Fruit fly (Drosophila melanogaster) whole organism: ENCODE results near the gene CG31244.

Experiments
- Dll ChIP-seq: fragments of >200 bp; optimal IDR thresholded peaks from 2 replicates; lab custom pipeline; 2017
- EcR ChIP-seq, 2 experiments: fragments of >200 bp; optimal IDR thresholded peaks; 2 replicates each; lab custom pipeline; 2017; ENCODE audit warnings: missing biosample characterization in 2 of 2, missing genetic modification characterization in 2 of 2, missing genetic modification reagents in 2 of 2

- TF ChIP-seq EcR (GFP tag; optimal IDR thresholded peaks at IDR 0.05; lab: Kevin White, UChicago), result no peak
- no peak for TF ChIP-seq Dll (lab: Kevin White, UChicago)
Measured at dm6 chr3R:19370693-19371092, 27.7 kb downstream of the CG31244 start.
